Worm (Caenorhabditis elegans): ENCODE measurements around the gene sel-11.

ce11 chrV:11809935-11810334 is 42.8 kb downstream of the sel-11 start:
- TF ChIP-seq ceh-16 (tag; optimal IDR thresholded peaks at IDR 0.05): no peak
- TF ChIP-seq ceh-9 (tag; optimal IDR thresholded peaks at IDR 0.05): no peak
- no peak for TF ChIP-seq ama-1 (optimal IDR thresholded peaks at IDR 0.05)
- TF ChIP-seq unc-62 (GFP tag; optimal IDR thresholded peaks at IDR 0.05): no peak
